Fruit fly (Drosophila melanogaster) whole organism, prepupa: Measurements from ENCODE around the gene nkd.

Source experiments
- Blimp-1 ChIP-seq: fragments of 200-800 bp; sonication (Bioruptor generic); optimal IDR thresholded peaks from 3 replicates; lab custom pipeline; 2017; ENCODE audit warnings: missing biosample characterization, missing genetic modification characterization, mild to moderate bottlenecking, moderate library complexity, missing genetic modification reagents
- CG10631 ChIP-seq: fragments of 200-800 bp; sonication (Bioruptor generic); optimal IDR thresholded peaks from 2 replicates; lab custom pipeline; 2016; ENCODE audit warnings: missing biosample characterization, missing genetic modification characterization
- CG10669 ChIP-seq: fragments of 200-800 bp; sonication (Bioruptor generic); optimal IDR thresholded peaks from 3 replicates; lab custom pipeline; 2018; ENCODE audit warnings: missing biosample characterization, mild to moderate bottlenecking, missing genetic modification characterization, moderate library complexity
- CG11762 ChIP-seq: fragments of 200-800 bp; sonication (Bioruptor generic); optimal IDR thresholded peaks from 3 replicates; lab custom pipeline; 2016; ENCODE audit warnings: missing biosample characterization, missing genetic modification characterization; ENCODE audit not compliant: insufficient read depth
- CG11902 ChIP-seq: fragments of 200-800 bp; sonication (Bioruptor generic); optimal IDR thresholded peaks from 3 replicates; lab custom pipeline; 2016; ENCODE audit warnings: missing biosample characterization, missing genetic modification characterization
- CG1621 ChIP-seq: fragments of 200-800 bp; sonication (Bioruptor generic); optimal IDR thresholded peaks from 3 replicates; lab custom pipeline; 2018; ENCODE audit warnings: missing biosample characterization, mild to moderate bottlenecking, missing genetic modification characterization
- CG3032 ChIP-seq: fragments of 200-800 bp; optimal IDR thresholded peaks from 2 replicates; lab custom pipeline; 2019; ENCODE audit warnings: missing biosample characterization, mild to moderate bottlenecking, missing genetic modification characterization, moderate library complexity
- CG32006 ChIP-seq: fragments of 200-800 bp; sonication (Bioruptor generic); optimal IDR thresholded peaks from 3 replicates; lab custom pipeline; 2017; ENCODE audit warnings: missing biosample characterization, mild to moderate bottlenecking, missing genetic modification characterization
- CG34406 ChIP-seq: fragments of 200-800 bp; sonication (Bioruptor generic); optimal IDR thresholded peaks from 3 replicates; lab custom pipeline; 2016; ENCODE audit warnings: missing biosample characterization, missing genetic modification characterization
- CG3919 ChIP-seq: fragments of 200-800 bp; sonication (Bioruptor generic); optimal IDR thresholded peaks from 3 replicates; lab custom pipeline; 2016; ENCODE audit warnings: missing biosample characterization, missing genetic modification characterization
- CG4318 ChIP-seq: fragments of 200-800 bp; sonication (Bioruptor generic); optimal IDR thresholded peaks from 3 replicates; lab custom pipeline; 2017; ENCODE audit warnings: missing biosample characterization, mild to moderate bottlenecking, missing genetic modification characterization
- CG6163 ChIP-seq: fragments of 200-800 bp; sonication (Bioruptor generic); IDR thresholded peaks from 3 replicates; pipeline ENCODE4 v1.3.6; 2022; ENCODE audit warnings: missing biosample characterization, missing genetic modification characterization
- CG6276 ChIP-seq: fragments of 200-800 bp; sonication (Bioruptor generic); optimal IDR thresholded peaks from 2 replicates; lab custom pipeline; 2017; ENCODE audit warnings: missing biosample characterization, mild to moderate bottlenecking, missing genetic modification characterization
- CG6792 ChIP-seq: fragments of 200-800 bp; sonication (Bioruptor generic); optimal IDR thresholded peaks from 3 replicates; lab custom pipeline; 2016; ENCODE audit warnings: missing biosample characterization, missing genetic modification characterization
- CG6808 ChIP-seq: fragments of 200-800 bp; sonication (Bioruptor generic); optimal IDR thresholded peaks from 3 replicates; lab custom pipeline; 2017; ENCODE audit warnings: missing biosample characterization, missing genetic modification characterization, mild to moderate bottlenecking, moderate library complexity, missing genetic modification reagents
- CG6854 ChIP-seq: fragments of 200-800 bp; sonication (Bioruptor generic); optimal IDR thresholded peaks from 2 replicates; lab custom pipeline; 2017; ENCODE audit warnings: missing biosample characterization, mild to moderate bottlenecking, missing genetic modification characterization
- CG7368 ChIP-seq: fragments of 200-800 bp; sonication (Bioruptor generic); optimal IDR thresholded peaks from 3 replicates; lab custom pipeline; 2016; ENCODE audit warnings: missing biosample characterization, missing genetic modification characterization
- CG8119 ChIP-seq: fragments of 200-800 bp; sonication (Bioruptor generic); IDR thresholded peaks from 3 replicates; pipeline ENCODE4 v1.3.6; 2022; ENCODE audit warnings: missing biosample characterization, missing genetic modification characterization
- CG8632 ChIP-seq: fragments of 200-800 bp; sonication (Bioruptor generic); optimal IDR thresholded peaks from 3 replicates; lab custom pipeline; 2016; ENCODE audit warnings: missing biosample characterization, missing genetic modification characterization
- CG9139 ChIP-seq: fragments of 200-800 bp; sonication (Bioruptor generic); optimal IDR thresholded peaks from 3 replicates; lab custom pipeline; 2017; ENCODE audit warnings: missing biosample characterization, mild to moderate bottlenecking, missing genetic modification characterization
- Eip75B ChIP-seq: fragments of 200-800 bp; sonication (Bioruptor generic); optimal IDR thresholded peaks from 3 replicates; lab custom pipeline; 2016; ENCODE audit warnings: missing biosample characterization, missing genetic modification characterization
- Eip78C ChIP-seq: fragments of 200-800 bp; sonication (Bioruptor generic); peaks from one replicate; lab custom pipeline; 2016; ENCODE audit warnings: missing biosample characterization, missing genetic modification characterization
- Ets21C ChIP-seq: fragments of 200-800 bp; sonication (Bioruptor generic); optimal IDR thresholded peaks from 3 replicates; lab custom pipeline; 2016; ENCODE audit warnings: missing biosample characterization, missing genetic modification characterization
- Ets96B ChIP-seq: fragments of 200-800 bp; optimal IDR thresholded peaks from 2 replicates; lab custom pipeline; 2019; ENCODE audit warnings: missing biosample characterization, mild to moderate bottlenecking, missing genetic modification characterization, moderate library complexity
- Hr39 ChIP-seq: fragments of 200-800 bp; sonication (Bioruptor generic); optimal IDR thresholded peaks from 2 replicates; lab custom pipeline; 2016; ENCODE audit warnings: missing biosample characterization, missing genetic modification characterization
- Lpt ChIP-seq: fragments of 200-800 bp; sonication (Bioruptor generic); optimal IDR thresholded peaks from 3 replicates; lab custom pipeline; 2016; ENCODE audit warnings: missing biosample characterization, missing genetic modification characterization
- Met ChIP-seq: fragments of 200-800 bp; sonication (Bioruptor generic); optimal IDR thresholded peaks from 3 replicates; lab custom pipeline; 2016; ENCODE audit warnings: missing biosample characterization, missing genetic modification characterization
- OdsH ChIP-seq: fragments of 200-800 bp; sonication (Bioruptor generic); optimal IDR thresholded peaks from 3 replicates; lab custom pipeline; 2016; ENCODE audit warnings: missing biosample characterization, missing genetic modification characterization
- Smox ChIP-seq: fragments of 200-800 bp; sonication (Bioruptor generic); optimal IDR thresholded peaks from 3 replicates; lab custom pipeline; 2016; ENCODE audit warnings: missing biosample characterization, missing genetic modification characterization
- Sox102F ChIP-seq: fragments of 200-800 bp; sonication (Bioruptor generic); optimal IDR thresholded peaks from 2 replicates; lab custom pipeline; 2016; ENCODE audit warnings: missing biosample characterization, mild to moderate bottlenecking, missing genetic modification characterization
- achi ChIP-seq: fragments of 200-800 bp; sonication (Bioruptor generic); optimal IDR thresholded peaks from 3 replicates; lab custom pipeline; 2016; ENCODE audit warnings: missing biosample characterization, missing genetic modification characterization
- acj6 ChIP-seq: fragments of 200-800 bp; sonication (Bioruptor generic); optimal IDR thresholded peaks from 3 replicates; lab custom pipeline; 2016; ENCODE audit warnings: missing biosample characterization, missing genetic modification characterization
- dac ChIP-seq: fragments of 200-800 bp; sonication (Bioruptor generic); optimal IDR thresholded peaks from 2 replicates; lab custom pipeline; 2017; ENCODE audit warnings: missing biosample characterization, mild to moderate bottlenecking, missing genetic modification characterization
- dsx ChIP-seq: fragments of 200-800 bp; optimal IDR thresholded peaks from 3 replicates; lab custom pipeline; 2019; ENCODE audit warnings: missing biosample characterization, mild to moderate bottlenecking, missing genetic modification characterization, moderate library complexity; ENCODE audit not compliant: poor library complexity, severe bottlenecking
- eg ChIP-seq: fragments of 200-800 bp; sonication (Bioruptor generic); IDR thresholded peaks from 3 replicates; pipeline ENCODE4 v1.3.6; 2022; ENCODE audit warnings: missing biosample characterization, missing genetic modification characterization
- fd85E ChIP-seq: fragments of 200-800 bp; sonication (Bioruptor generic); optimal IDR thresholded peaks from 3 replicates; lab custom pipeline; 2016; ENCODE audit warnings: missing biosample characterization, missing genetic modification characterization
- lz ChIP-seq: fragments of 200-800 bp; sonication (Bioruptor generic); optimal IDR thresholded peaks from 3 replicates; lab custom pipeline; 2016; ENCODE audit warnings: missing biosample characterization, missing genetic modification characterization
- net ChIP-seq: fragments of 200-800 bp; sonication (Bioruptor generic); optimal IDR thresholded peaks from 3 replicates; lab custom pipeline; 2016; ENCODE audit warnings: missing biosample characterization, missing genetic modification characterization
- pdm3 ChIP-seq: fragments of 200-800 bp; sonication (Bioruptor generic); optimal IDR thresholded peaks from 3 replicates; lab custom pipeline; 2016; ENCODE audit warnings: missing biosample characterization, missing genetic modification characterization
- salr ChIP-seq, 2 experiments: fragments of 200-800 bp; sonication (Bioruptor generic); optimal IDR thresholded peaks; 3 replicates each; lab custom pipeline; 2016 to 2018; ENCODE audit warnings: missing biosample characterization in 2 of 2, missing genetic modification characterization in 2 of 2, mild to moderate bottlenecking in 1 of 2
- spab ChIP-seq: fragments of 200-800 bp; sonication (Bioruptor generic); optimal IDR thresholded peaks from 2 replicates; lab custom pipeline; 2017; ENCODE audit warnings: missing biosample characterization, mild to moderate bottlenecking, missing genetic modification characterization, missing genetic modification reagents
- ss ChIP-seq, 2 experiments: fragments of 200-800 bp; sonication (Bioruptor generic); optimal IDR thresholded peaks; 2 replicates in 1 of 2; 3 replicates in 1 of 2; lab custom pipeline; 2017 to 2018; ENCODE audit warnings: mild to moderate bottlenecking in 2 of 2, missing biosample characterization in 2 of 2, missing genetic modification characterization in 2 of 2, moderate library complexity in 1 of 2
- svp ChIP-seq: fragments of 200-800 bp; sonication (Bioruptor generic); peaks from one replicate; lab custom pipeline; 2016; ENCODE audit warnings: missing biosample characterization, missing genetic modification characterization
- topi ChIP-seq: fragments of 200-800 bp; sonication (Bioruptor generic); optimal IDR thresholded peaks from 3 replicates; lab custom pipeline; 2016; ENCODE audit warnings: missing biosample characterization, missing genetic modification characterization
- vri ChIP-seq: fragments of 200-800 bp; sonication (Bioruptor generic); optimal IDR thresholded peaks from 3 replicates; lab custom pipeline; 2016; ENCODE audit warnings: missing biosample characterization, mild to moderate bottlenecking, missing genetic modification characterization

nkd gene

dm6 chr3L:18996774-18997589 is 48.3 kb downstream of the nkd start (continued):
- TF ChIP-seq ss (GFP tag; optimal IDR thresholded peaks at IDR 0.05; lab: Kevin White, UChicago) (no peak), CG10631 (GFP tag; lab: Kevin White, UChicago) (no peak), CG32006 (GFP tag; lab: Kevin White, UChicago) (no peak), CG10669 (GFP tag; lab: Kevin White, UChicago) (no peak), achi (GFP tag; lab: Kevin White, UChicago) (no peak), Sox102F (GFP tag; lab: Kevin White, UChicago) (no peak), CG3032 (peak; percentile 6), CG3919 (GFP tag; lab: Kevin White, UChicago) (peak; percentile 1), acj6 (GFP tag; lab: Kevin White, UChicago) (no peak), eg (peak; percentile 43; the same call in 1 of the 3 replicates), Eip78C (GFP tag; lab: Kevin White, UChicago) (peak; percentile 75), net (GFP tag; lab: Kevin White, UChicago) (no peak), CG6163 (GFP tag; lab: Robert Waterston, UW) (no peak), Ets21C (GFP tag; lab: Kevin White, UChicago) (no peak), OdsH (GFP tag; lab: Kevin White, UChicago) (no peak), CG7368 (GFP tag; lab: Kevin White, UChicago) (no peak), vri (GFP tag; lab: Kevin White, UChicago) (peak; percentile 58), topi (GFP tag; lab: Kevin White, UChicago) (no peak)

DNA sequence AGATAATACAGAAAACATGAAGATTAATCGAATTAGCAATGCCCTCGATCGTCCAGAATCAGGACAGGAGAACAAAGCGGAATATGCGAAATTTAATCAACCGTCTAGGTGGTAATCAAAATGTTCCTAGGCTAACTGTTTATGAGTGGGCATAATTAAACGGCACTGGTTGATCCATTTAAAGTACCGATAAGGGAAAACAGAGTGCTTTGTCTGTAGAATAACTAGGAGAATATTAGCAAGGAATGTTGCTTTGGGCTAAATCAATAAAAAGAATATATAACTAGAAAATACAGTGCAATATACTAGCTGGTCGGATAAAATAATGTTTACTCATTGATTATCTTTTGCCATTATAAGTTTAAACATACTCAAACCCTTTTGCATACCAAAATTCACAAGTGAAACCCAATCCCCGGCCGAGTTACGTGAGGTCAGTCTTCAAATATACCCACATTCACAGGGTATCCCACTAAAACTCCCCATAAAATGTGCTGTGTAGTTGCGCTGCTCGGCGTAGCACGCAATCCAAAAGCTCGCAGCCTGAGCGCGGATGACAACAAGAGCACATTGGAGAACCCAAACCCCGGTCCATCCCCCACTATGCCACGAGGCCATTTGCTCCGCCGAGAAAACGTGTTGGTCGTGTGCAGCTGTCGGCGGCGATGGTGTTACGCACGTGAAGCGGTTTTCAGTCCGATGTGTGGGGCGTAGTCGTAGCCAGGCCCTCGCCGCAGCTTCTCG is 49.0 kb downstream of the nkd start:
- TF ChIP-seq Smox (GFP tag; lab: Kevin White, UChicago) (peak; percentile 69), CG1621 (tag; lab: Kevin White, UChicago) (peak; percentile 84), net (GFP tag; lab: Kevin White, UChicago) (peak; percentile 74), achi (GFP tag; lab: Kevin White, UChicago) (peak; percentile 68), eg (peak; percentile 63), OdsH (GFP tag; lab: Kevin White, UChicago) (peak; percentile 77), Lpt (GFP tag; lab: Kevin White, UChicago) (peak; percentile 9), CG3919 (GFP tag; lab: Kevin White, UChicago) (peak; percentile 55), pdm3 (GFP tag; lab: Kevin White, UChicago) (peak; percentile 76), svp (GFP tag; lab: Kevin White, UChicago) (peak; percentile 89), Ets96B (tag; lab: Kevin White, UChicago) (peak; percentile 55), CG34406 (GFP tag; lab: Kevin White, UChicago) (peak; percentile 48), CG11762 (peak; percentile 52), CG6854 (peak; percentile 81), vri (GFP tag; lab: Kevin White, UChicago) (peak; percentile 61), CG8119 (GFP tag; lab: Robert Waterston, UW) (no peak; the same call in 2 of the 3 replicates), Hr39 (peak; percentile 65), lz (peak; percentile 68), CG11902 (GFP tag; lab: Kevin White, UChicago) (peak; percentile 57), CG32006 (GFP tag; lab: Kevin White, UChicago) (peak; percentile 88), fd85E (GFP tag; lab: Kevin White, UChicago) (no peak), CG8632 (GFP tag; lab: Kevin White, UChicago) (peak; percentile 63), CG6276 (GFP tag; lab: Kevin White, UChicago) (peak; percentile 71), CG4318 (GFP tag; lab: Kevin White, UChicago) (peak; percentile 77), dac (GFP tag; lab: Kevin White, UChicago) (peak; percentile 20), Eip75B (GFP tag; lab: Kevin White, UChicago) (peak; percentile 52), Blimp-1 (no peak), CG9139 (GFP tag; lab: Kevin White, UChicago) (no peak), Met (peak; percentile 68), CG6808 (peak; percentile 56), salr (GFP tag; optimal IDR thresholded peaks at IDR 0.05; lab: Kevin White, UChicago) (peak in 1 of 2 experiments; percentile 83), dsx (GFP tag; lab: Kevin White, UChicago) (no peak), CG6792 (peak; percentile 59), spab (GFP tag; lab: Kevin White, UChicago) (peak; percentile 56)
